Fruit fly (Drosophila melanogaster) whole organism, embryonic: ENCODE measurements around the gene CG15012.

Experiments used
- BEAF-32 ChIP-seq: fragments of 200-800 bp; sonication (Bioruptor generic); optimal IDR thresholded peaks from 3 replicates; lab custom pipeline; 2017; ENCODE audit warnings: missing biosample characterization, missing genetic modification characterization, mild to moderate bottlenecking, moderate library complexity, missing genetic modification reagents
- BtbVII ChIP-seq: fragments of 200-800 bp; sonication (Bioruptor generic); optimal IDR thresholded peaks from 3 replicates; lab custom pipeline; 2017; ENCODE audit warnings: missing biosample characterization, mild to moderate bottlenecking, missing genetic modification characterization
- CG11398 ChIP-seq: fragments of 200-800 bp; sonication (Bioruptor generic); optimal IDR thresholded peaks from 2 replicates; lab custom pipeline; 2016; ENCODE audit warnings: missing biosample characterization, missing genetic modification characterization
- CG11456 ChIP-seq: fragments of 200-800 bp; sonication (Bioruptor generic); IDR thresholded peaks from 3 replicates; pipeline ENCODE4 v1.3.6; 2022; ENCODE audit warnings: missing biosample characterization, missing genetic modification characterization
- CG12769 ChIP-seq: fragments of 200-800 bp; sonication (Bioruptor generic); optimal IDR thresholded peaks from 2 replicates; lab custom pipeline; 2019; ENCODE audit warnings: missing biosample characterization, mild to moderate bottlenecking, missing genetic modification characterization, moderate library complexity
- CG13287 ChIP-seq: fragments of 200-800 bp; sonication (Bioruptor generic); IDR thresholded peaks from 2 replicates; pipeline ENCODE4 v1.3.6; 2022; ENCODE audit warnings: missing biosample characterization, missing genetic modification characterization; ENCODE audit not compliant: partially characterized antibody
- CG13296 ChIP-seq: fragments of 200-800 bp; sonication (Bioruptor generic); optimal IDR thresholded peaks from 3 replicates; lab custom pipeline; 2018; ENCODE audit warnings: missing biosample characterization, mild to moderate bottlenecking, missing genetic modification characterization
- CG14014 ChIP-seq: fragments of 200-800 bp; sonication (Bioruptor generic); IDR thresholded peaks from 2 replicates; pipeline ENCODE4 v1.3.6; 2022; ENCODE audit warnings: missing biosample characterization, missing genetic modification characterization
- CG15269 ChIP-seq: fragments of 200-800 bp; sonication (Bioruptor generic); optimal IDR thresholded peaks from 2 replicates; lab custom pipeline; 2018; ENCODE audit warnings: missing biosample characterization, mild to moderate bottlenecking, missing genetic modification characterization, moderate library complexity
- CG15514 ChIP-seq: fragments of 200-800 bp; sonication (Bioruptor generic); optimal IDR thresholded peaks from 3 replicates; lab custom pipeline; 2017; ENCODE audit warnings: missing biosample characterization, missing genetic modification characterization, mild to moderate bottlenecking, moderate library complexity, missing genetic modification reagents
- CG15696 ChIP-seq: fragments of 200-800 bp; sonication (Bioruptor generic); optimal IDR thresholded peaks from 2 replicates; lab custom pipeline; 2019; ENCODE audit warnings: missing biosample characterization, mild to moderate bottlenecking, missing genetic modification characterization, moderate library complexity
- CG17385 ChIP-seq: fragments of 200-800 bp; sonication (Bioruptor generic); optimal IDR thresholded peaks from 3 replicates; lab custom pipeline; 2018; ENCODE audit warnings: missing biosample characterization, mild to moderate bottlenecking, missing genetic modification characterization
- CG18011 ChIP-seq: fragments of 200-800 bp; sonication (Bioruptor generic); optimal IDR thresholded peaks from 2 replicates; lab custom pipeline; 2017; ENCODE audit warnings: missing biosample characterization, missing genetic modification characterization, mild to moderate bottlenecking, moderate library complexity, missing genotype
- CG2712 ChIP-seq: fragments of 200-800 bp; optimal IDR thresholded peaks from 3 replicates; lab custom pipeline; 2019; ENCODE audit warnings: missing biosample characterization, mild to moderate bottlenecking, missing genetic modification characterization, moderate library complexity
- CG30403 ChIP-seq: fragments of 200-800 bp; sonication (Bioruptor generic); optimal IDR thresholded peaks from 3 replicates; lab custom pipeline; 2016; ENCODE audit warnings: missing biosample characterization, missing genetic modification characterization
- CG30431 ChIP-seq: fragments of 200-800 bp; sonication (Bioruptor generic); optimal IDR thresholded peaks from 2 replicates; lab custom pipeline; 2017; ENCODE audit warnings: missing biosample characterization, missing genetic modification characterization
- CG3281 ChIP-seq: fragments of 200-800 bp; sonication (Bioruptor generic); optimal IDR thresholded peaks from 3 replicates; lab custom pipeline; 2017; ENCODE audit warnings: missing biosample characterization, mild to moderate bottlenecking, missing genetic modification characterization
- CG34376 ChIP-seq: fragments of 200-800 bp; sonication (Bioruptor generic); optimal IDR thresholded peaks from 2 replicates; lab custom pipeline; 2018; ENCODE audit warnings: missing biosample characterization, mild to moderate bottlenecking, missing genetic modification characterization
- CG3838 ChIP-seq: fragments of 200-800 bp; sonication (Bioruptor generic); optimal IDR thresholded peaks from 3 replicates; lab custom pipeline; 2016; ENCODE audit warnings: missing biosample characterization, missing genetic modification characterization
- CG6791 ChIP-seq: fragments of 200-800 bp; sonication (Bioruptor generic); IDR thresholded peaks from 3 replicates; pipeline ENCODE4 v1.3.6; 2022; ENCODE audit warnings: missing biosample characterization, missing genetic modification characterization; ENCODE audit not compliant: partially characterized antibody
- CG8290 ChIP-seq, 3 experiments: fragments of 200-800 bp; sonication (Bioruptor generic); optimal IDR thresholded peaks; 2 replicates each; lab custom pipeline; 2016 to 2019; ENCODE audit warnings: missing biosample characterization in 3 of 3, missing genetic modification characterization in 3 of 3, mild to moderate bottlenecking in 2 of 3, moderate library complexity in 1 of 3
- D19A ChIP-seq: fragments of 200-800 bp; optimal IDR thresholded peaks from 3 replicates; lab custom pipeline; 2019; ENCODE audit warnings: missing biosample characterization, mild to moderate bottlenecking, missing genetic modification characterization, moderate library complexity
- Fer1 ChIP-seq: fragments of 200-800 bp; sonication (Bioruptor generic); optimal IDR thresholded peaks from 2 replicates; lab custom pipeline; 2017; ENCODE audit warnings: missing biosample characterization, mild to moderate bottlenecking, missing genetic modification characterization
- HHEX ChIP-seq: fragments of 200-800 bp; sonication (Bioruptor generic); optimal IDR thresholded peaks from 3 replicates; lab custom pipeline; 2017; ENCODE audit warnings: missing biosample characterization, mild to moderate bottlenecking, missing genetic modification characterization, missing genetic modification reagents
- HmgZ ChIP-seq: fragments of 200-800 bp; sonication (Bioruptor generic); optimal IDR thresholded peaks from 2 replicates; lab custom pipeline; 2018; ENCODE audit warnings: missing biosample characterization, mild to moderate bottlenecking, missing genetic modification characterization
- Hmr ChIP-seq: fragments of 200-800 bp; sonication (Bioruptor generic); optimal IDR thresholded peaks from 3 replicates; lab custom pipeline; 2017; ENCODE audit warnings: mild to moderate bottlenecking, missing biosample characterization, missing genetic modification reagents, missing genetic modification characterization
- Hr78 ChIP-seq, 2 experiments: fragments of 200-800 bp in 1 of 2; fragments of >200 bp in 1 of 2; sonication (Bioruptor generic) in 1 of 2; optimal IDR thresholded peaks; 2 replicates each; lab custom pipeline; 2017 to 2019; ENCODE audit warnings: missing biosample characterization in 2 of 2, missing genetic modification characterization in 2 of 2, mild to moderate bottlenecking in 1 of 2, moderate library complexity in 1 of 2
- Med ChIP-seq: fragments of 200-800 bp; sonication (Bioruptor generic); peaks from one replicate; lab custom pipeline; 2016; ENCODE audit warnings: missing biosample characterization, missing genetic modification characterization, mild to moderate bottlenecking, inconsistent platforms, moderate library complexity
- Meics ChIP-seq: fragments of 200-800 bp; sonication (Bioruptor generic); optimal IDR thresholded peaks from 2 replicates; lab custom pipeline; 2017; ENCODE audit warnings: missing biosample characterization, mild to moderate bottlenecking, missing genetic modification characterization
- Nf-YC ChIP-seq: fragments of 200-800 bp; optimal IDR thresholded peaks from 3 replicates; lab custom pipeline; 2019; ENCODE audit warnings: missing biosample characterization, mild to moderate bottlenecking, missing genetic modification characterization, moderate library complexity
- NfI ChIP-seq: fragments of 200-800 bp; sonication (Bioruptor generic); optimal IDR thresholded peaks from 3 replicates; lab custom pipeline; 2018; ENCODE audit warnings: missing biosample characterization, mild to moderate bottlenecking, missing genetic modification characterization, moderate library complexity
- Opbp ChIP-seq: fragments of 200-800 bp; sonication (Bioruptor generic); IDR thresholded peaks from 3 replicates; pipeline ENCODE4 v1.3.6; 2022; ENCODE audit warnings: missing biosample characterization, missing genetic modification characterization; ENCODE audit not compliant: partially characterized antibody
- Sox102F ChIP-seq: fragments of 200-800 bp; sonication (Bioruptor generic); optimal IDR thresholded peaks from 2 replicates; lab custom pipeline; 2018; ENCODE audit warnings: missing biosample characterization, mild to moderate bottlenecking, missing genetic modification characterization, moderate library complexity
- Xbp1 ChIP-seq: fragments of 200-800 bp; sonication (Bioruptor generic); optimal IDR thresholded peaks from 3 replicates; lab custom pipeline; 2016; ENCODE audit warnings: missing biosample characterization, mild to moderate bottlenecking, missing genetic modification characterization
- bab2 ChIP-seq: fragments of 200-800 bp; sonication (Bioruptor generic); optimal IDR thresholded peaks from 2 replicates; lab custom pipeline; 2016; ENCODE audit warnings: missing biosample characterization, missing genetic modification characterization
- bcd ChIP-seq: fragments of 200-800 bp; sonication (Bioruptor generic); optimal IDR thresholded peaks from 2 replicates; lab custom pipeline; 2017; ENCODE audit warnings: missing biosample characterization, mild to moderate bottlenecking, missing genetic modification characterization
- dysf ChIP-seq: fragments of 200-800 bp; sonication (Bioruptor generic); IDR thresholded peaks from 3 replicates; pipeline ENCODE4 v1.3.6; 2022; ENCODE audit warnings: missing biosample characterization, missing genetic modification characterization
- gcm ChIP-seq: fragments of 200-800 bp; sonication (Bioruptor generic); optimal IDR thresholded peaks from 2 replicates; lab custom pipeline; 2019; ENCODE audit warnings: missing biosample characterization, mild to moderate bottlenecking, missing genetic modification characterization, moderate library complexity
- ken ChIP-seq: fragments of 200-800 bp; sonication (Bioruptor generic); IDR thresholded peaks from 3 replicates; pipeline ENCODE4 v1.3.6; 2022; ENCODE audit warnings: missing biosample characterization, missing genetic modification characterization
- nom ChIP-seq: fragments of 200-800 bp; sonication (Bioruptor generic); optimal IDR thresholded peaks from 2 replicates; lab custom pipeline; 2017; ENCODE audit warnings: missing biosample characterization, missing genetic modification characterization, mild to moderate bottlenecking, moderate library complexity, missing genetic modification reagents
- p53 ChIP-seq: fragments of 200-800 bp; sonication (Bioruptor generic); optimal IDR thresholded peaks from 2 replicates; lab custom pipeline; 2016; ENCODE audit warnings: missing biosample characterization, missing genetic modification characterization
- phol ChIP-seq: fragments of 200-800 bp; sonication (Bioruptor generic); optimal IDR thresholded peaks from 3 replicates; lab custom pipeline; 2018; ENCODE audit warnings: missing biosample characterization, mild to moderate bottlenecking, missing genetic modification characterization, moderate library complexity
- prd ChIP-seq, 3 experiments: fragments of >200 bp in 2 of 3; fragments of 200-800 bp in 1 of 3; sonication (Bioruptor generic) in 1 of 3; optimal IDR thresholded peaks in 2 of 3; IDR thresholded peaks in 1 of 3; 2 replicates in 2 of 3; 3 replicates in 1 of 3; pipeline versions ENCODE4 v1.3.6 to Lab custom; 2017 to 2022; ENCODE audit warnings: missing biosample characterization in 1 of 3, missing genetic modification characterization in 1 of 3
- salm ChIP-seq: fragments of 200-800 bp; sonication (Bioruptor generic); optimal IDR thresholded peaks from 2 replicates; lab custom pipeline; 2018; ENCODE audit warnings: missing biosample characterization, mild to moderate bottlenecking, missing genetic modification characterization
- sd ChIP-seq: fragments of 200-800 bp; sonication (Bioruptor generic); optimal IDR thresholded peaks from 3 replicates; lab custom pipeline; 2018; ENCODE audit warnings: missing biosample characterization, mild to moderate bottlenecking, missing genetic modification characterization, moderate library complexity
- tin ChIP-seq: fragments of 200-800 bp; sonication (Bioruptor generic); optimal IDR thresholded peaks from 3 replicates; lab custom pipeline; 2016; ENCODE audit warnings: missing biosample characterization, missing genetic modification characterization
- vfl ChIP-seq: fragments of 200-800 bp; sonication (Bioruptor generic); optimal IDR thresholded peaks from 2 replicates; lab custom pipeline; 2016; ENCODE audit warnings: missing biosample characterization, missing genetic modification characterization

Gene CG15012

DNA sequence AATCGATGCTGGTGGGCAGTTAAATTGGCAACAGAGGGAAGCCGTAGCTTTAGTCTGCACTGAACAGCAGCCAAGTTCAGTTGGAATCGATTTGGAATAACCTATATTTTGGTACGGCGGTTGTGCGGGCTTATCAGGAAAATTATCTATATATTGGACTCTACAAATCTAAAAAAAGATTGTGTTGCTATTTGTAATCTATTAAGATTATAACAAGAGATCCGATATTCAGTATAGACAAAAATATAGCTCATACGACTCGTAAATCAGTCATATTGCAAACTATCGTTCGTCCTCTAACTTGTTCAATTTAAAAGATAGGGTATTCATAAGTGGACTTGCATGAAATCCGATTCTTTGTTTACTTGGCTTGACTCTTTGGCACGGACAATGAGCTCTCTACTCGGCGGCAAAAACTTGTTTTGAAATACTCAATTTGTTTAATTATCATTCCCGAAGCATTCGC is 3.4 kb downstream of the CG15012 start, which contains the start of gene Hexo1 (continued):
- TF ChIP-seq HHEX (GFP tag; lab: Kevin White, UChicago) (no peak), sd (peak; percentile 19), gcm (GFP tag; lab: Kevin White, UChicago) (no peak), nom (GFP tag; lab: Kevin White, UChicago) (peak; percentile 59), ken (no peak), vfl (GFP tag; lab: Kevin White, UChicago) (no peak), CG11456 (GFP tag; lab: Robert Waterston, UW) (no peak), CG6791 (GFP tag; lab: Robert Waterston, UW) (0 out of 3 replicates have a peak, but pooled peaks have one; percentile 22), CG30431 (GFP tag; lab: Kevin White, UChicago) (no peak), Med (GFP tag; lab: Kevin White, UChicago) (peak; percentile 82), CG15696 (tag; lab: Kevin White, UChicago) (no peak), BEAF-32 (GFP tag; lab: Kevin White, UChicago) (no peak), tin (no peak), Nf-YC (tag; lab: Kevin White, UChicago) (peak; percentile 0), Sox102F (GFP tag; lab: Kevin White, UChicago) (peak; percentile 33), Xbp1 (GFP tag; lab: Kevin White, UChicago) (peak; percentile 1), Opbp (no peak), bab2 (GFP tag; lab: Kevin White, UChicago) (peak; percentile 13), CG15514 (GFP tag; lab: Kevin White, UChicago) (peak; percentile 78), phol (tag; lab: Kevin White, UChicago) (peak; percentile 10), CG3838 (GFP tag; lab: Kevin White, UChicago) (no peak), CG17385 (GFP tag; lab: Kevin White, UChicago) (peak; percentile 36), prd (optimal IDR thresholded peaks at IDR 0.05; lab: Kevin White, UChicago) (no peak), prd (GFP tag; IDR thresholded peaks at IDR 0.05; lab: Robert Waterston, UW) (no peak), CG12769 (tag; lab: Kevin White, UChicago) (peak; percentile 12), salm (tag; lab: Kevin White, UChicago) (no peak), D19A (tag; lab: Kevin White, UChicago) (peak; percentile 97), CG15269 (tag; lab: Kevin White, UChicago) (peak; percentile 65), CG8290 (GFP tag; optimal IDR thresholded peaks at IDR 0.05; lab: Kevin White, UChicago) (no peak), CG8290 (tag; optimal IDR thresholded peaks at IDR 0.05; lab: Kevin White, UChicago) (peak in 1 of 2 experiments; percentile 51), CG13287 (GFP tag; lab: Robert Waterston, UW) (peak; percentile 23; the same call in 1 of the 2 replicates), p53 (no peak), bcd (GFP tag; lab: Kevin White, UChicago) (peak; percentile 10), CG2712 (peak; percentile 38), CG11398 (GFP tag; lab: Kevin White, UChicago) (no peak), CG30403 (peak; percentile 37), CG3281 (GFP tag; lab: Kevin White, UChicago) (peak; percentile 42), Meics (GFP tag; lab: Kevin White, UChicago) (peak; percentile 44), Hmr (GFP tag; lab: Kevin White, UChicago) (peak; percentile 37), BtbVII (GFP tag; lab: Kevin White, UChicago) (peak; percentile 21), CG13296 (GFP tag; lab: Kevin White, UChicago) (peak; percentile 54), dysf (GFP tag; lab: Robert Waterston, UW) (peak; percentile 50; the same call in 2 of the 3 replicates), NfI (GFP tag; lab: Kevin White, UChicago) (peak; percentile 6), Hr78 (GFP tag; optimal IDR thresholded peaks at IDR 0.05; lab: Kevin White, UChicago) (peak in 1 of 2 experiments; percentile 15), CG34376 (GFP tag; lab: Kevin White, UChicago) (peak; percentile 79), CG14014 (GFP tag; lab: Robert Waterston, UW) (0 out of 2 replicates have a peak, but pooled peaks have one; percentile 16), Fer1 (GFP tag; lab: Kevin White, UChicago) (peak; percentile 40), CG18011 (GFP tag; lab: Kevin White, UChicago) (peak; percentile 23), HmgZ (tag; lab: Kevin White, UChicago) (peak; percentile 55)
